Worm (Caenorhabditis elegans) whole organism, mixed stage, embryonic: ENCODE data around the gene nhr-277.

Experiments used
- lin-13 ChIP-seq: fragments of 150-350 bp; optimal IDR thresholded peaks from 2 replicates; lab custom pipeline; 2014; ENCODE audit warnings: missing biosample characterization, missing genetic modification characterization
- lin-32 ChIP-seq: fragments of 200-800 bp; sonication (Bioruptor generic); optimal IDR thresholded peaks from 2 replicates; lab custom pipeline; 2018; ENCODE audit warnings: mild to moderate bottlenecking, missing genetic modification characterization, missing compliant biosample characterization
- unc-39 ChIP-seq: fragments of 150-350 bp; optimal IDR thresholded peaks from 2 replicates; lab custom pipeline; 2014; ENCODE audit warnings: missing biosample characterization, missing genetic modification characterization
- unc-62 ChIP-seq: fragments of 150-350 bp; optimal IDR thresholded peaks from 2 replicates; lab custom pipeline; 2014; ENCODE audit warnings: missing biosample characterization, missing genetic modification reagents, missing genetic modification characterization

ce11 chrIV:2753541-2753940 is 10.7 kb downstream of the nhr-277 start:
- TF ChIP-seq lin-32 (GFP tag; lab: Kevin White, UChicago) (no peak), unc-39 (tag; lab: Kevin White, UChicago) (no peak), lin-13 (tag; lab: Kevin White, UChicago) (no peak), unc-62 (no peak)
